Worm (Caenorhabditis elegans) whole organism, L4 larva: Measurements from ENCODE around the gene scl-26.

Experiments used
- F44E2.7 ChIP-seq: fragments of 200-800 bp; sonication (Bioruptor generic); IDR thresholded peaks from 2 replicates; pipeline ENCODE4 v2.1.2; 2022; ENCODE audit warnings: missing genetic modification characterization, missing compliant biosample characterization
- Y105C5A.15 ChIP-seq: fragments of 200-800 bp; sonication (Bioruptor generic); IDR thresholded peaks from 2 replicates; pipeline ENCODE4 v1.3.6; 2022; ENCODE audit warnings: missing genetic modification characterization, missing compliant biosample characterization
- attf-4 ChIP-seq: sonication (generic microtip); optimal IDR thresholded peaks from 3 replicates; lab custom pipeline; 2017; ENCODE audit warnings: missing biosample characterization, missing genetic modification characterization
- ceh-20 ChIP-seq: fragments of 200-800 bp; sonication (Bioruptor generic); IDR thresholded peaks from 2 replicates; pipeline ENCODE4 v1.3.6; 2022; ENCODE audit warnings: missing genetic modification reagents, missing genetic modification characterization, missing compliant biosample characterization
- ceh-82 ChIP-seq: sonication (generic microtip); optimal IDR thresholded peaks from 2 replicates; lab custom pipeline; 2017; ENCODE audit warnings: missing biosample characterization, missing genetic modification characterization
- daf-16 ChIP-seq, 3 experiments: sonication (generic microtip); optimal IDR thresholded peaks; 2 replicates each; lab custom pipeline; 2016 to 2017; ENCODE audit warnings: missing genetic modification characterization in 3 of 3, missing genetic modification reagents in 3 of 3, mild to moderate bottlenecking in 2 of 3, missing compliant biosample characterization in 2 of 3, missing biosample characterization in 1 of 3, moderate library complexity in 1 of 3
- hmg-1.1 ChIP-seq: fragments of 200-800 bp; sonication (Bioruptor generic); IDR thresholded peaks from 2 replicates; pipeline ENCODE4 v1.3.6; 2022; ENCODE audit warnings: missing genetic modification reagents, missing genetic modification characterization, missing compliant biosample characterization
- mdl-1 ChIP-seq, 2 experiments: fragments of 150-350 bp in 1 of 2; sonication (generic microtip) in 1 of 2; optimal IDR thresholded peaks; 2 replicates each; lab custom pipeline; 2014 to 2017; ENCODE audit warnings: missing biosample characterization in 2 of 2, missing genetic modification characterization in 2 of 2
- nhr-11 ChIP-seq: fragments of 150-350 bp; optimal IDR thresholded peaks from 2 replicates; lab custom pipeline; 2014; ENCODE audit warnings: missing biosample characterization, missing genetic modification characterization
- nhr-6 ChIP-seq: fragments of 150-350 bp; optimal IDR thresholded peaks from 2 replicates; lab custom pipeline; 2014; ENCODE audit warnings: missing biosample characterization, missing genetic modification characterization
- nhr-76 ChIP-seq: fragments of 150-350 bp; optimal IDR thresholded peaks from 2 replicates; lab custom pipeline; 2014; ENCODE audit warnings: missing biosample characterization, missing genetic modification characterization
- skn-1 ChIP-seq: fragments of 150-350 bp; optimal IDR thresholded peaks from 2 replicates; lab custom pipeline; 2014; ENCODE audit warnings: missing biosample characterization, missing genetic modification characterization
- ztf-11 ChIP-seq: fragments of 150-350 bp; optimal IDR thresholded peaks from 2 replicates; lab custom pipeline; 2014; ENCODE audit warnings: missing biosample characterization, missing genetic modification characterization

DNA sequence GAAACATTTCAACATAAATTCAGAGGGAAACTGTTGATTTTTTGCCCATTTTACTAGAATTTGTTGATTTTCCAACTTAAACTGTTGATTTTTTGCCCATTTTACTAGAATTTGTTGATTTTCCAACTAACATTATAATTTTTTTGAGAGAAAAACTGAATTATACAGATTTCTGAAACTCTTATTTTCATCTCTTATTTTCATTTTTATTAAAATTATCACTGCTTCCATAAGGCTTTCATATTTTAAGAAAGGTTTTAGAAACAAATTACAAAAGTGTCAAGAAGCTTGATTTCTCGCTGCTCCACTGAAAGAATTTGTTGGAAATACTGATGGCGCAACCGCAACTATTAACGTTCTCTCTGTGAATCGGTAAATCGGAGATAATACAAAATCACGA is 48.6 kb upstream of the scl-26 start:
- TF ChIP-seq ceh-20 (GFP tag; lab: Robert Waterston, UW) = no peak
- no peak for TF ChIP-seq Y105C5A.15 (GFP tag; lab: Robert Waterston, UW)
- TF ChIP-seq F44E2.7 (GFP tag; lab: Robert Waterston, UW) = no peak
- TF ChIP-seq daf-16 (GFP tag; optimal IDR thresholded peaks at IDR 0.05; lab: Kevin White, UChicago) = no peak
- no peak for TF ChIP-seq daf-16 (tag; optimal IDR thresholded peaks at IDR 0.05; lab: Kevin White, UChicago)
- TF ChIP-seq mdl-1 (tag; optimal IDR thresholded peaks at IDR 0.05; lab: Kevin White, UChicago) = no peak
- no peak for TF ChIP-seq attf-4 (tag; lab: Kevin White, UChicago)
- no peak for TF ChIP-seq nhr-6 (tag; lab: Kevin White, UChicago)
- no peak for TF ChIP-seq hmg-1.1 (GFP tag; lab: Robert Waterston, UW)
- no peak for TF ChIP-seq nhr-11 (tag; lab: Kevin White, UChicago)
- TF ChIP-seq ztf-11 = no peak
- TF ChIP-seq nhr-76 = no peak
- no peak for TF ChIP-seq skn-1
- TF ChIP-seq ceh-82 (tag; lab: Kevin White, UChicago) = no peak
